Fruit fly (Drosophila melanogaster) whole organism, embryonic: ENCODE data around the gene ghi.

Experiments
- Abd-B ChIP-seq: fragments of 200-800 bp; sonication (Bioruptor generic); optimal IDR thresholded peaks from 2 replicates; lab custom pipeline; 2018; ENCODE audit warnings: missing biosample characterization, mild to moderate bottlenecking, missing genetic modification characterization, moderate library complexity
- Adf1 ChIP-seq: fragments of 200-800 bp; sonication (Bioruptor generic); IDR thresholded peaks from 2 replicates; pipeline ENCODE4 v1.3.6; 2022; ENCODE audit warnings: missing biosample characterization, missing genetic modification characterization
- CG11695 ChIP-seq: fragments of 200-800 bp; sonication (Bioruptor generic); IDR thresholded peaks from 3 replicates; pipeline ENCODE4 v1.3.6; 2022; ENCODE audit warnings: missing biosample characterization, missing genetic modification characterization
- CG11696 ChIP-seq: fragments of 200-800 bp; sonication (Bioruptor generic); IDR thresholded peaks from 2 replicates; pipeline ENCODE4 v1.3.6; 2022; ENCODE audit warnings: missing biosample characterization, missing genetic modification characterization
- CG11723 ChIP-seq: fragments of 200-800 bp; sonication (Bioruptor generic); optimal IDR thresholded peaks from 2 replicates; lab custom pipeline; 2017; ENCODE audit warnings: missing biosample characterization, mild to moderate bottlenecking, missing genetic modification characterization
- CG12071 ChIP-seq: fragments of 200-800 bp; sonication (Bioruptor generic); optimal IDR thresholded peaks from 3 replicates; lab custom pipeline; 2018; ENCODE audit warnings: missing biosample characterization, mild to moderate bottlenecking, missing genetic modification characterization
- CG12391 ChIP-seq: fragments of 200-800 bp; sonication (Bioruptor generic); optimal IDR thresholded peaks from 3 replicates; lab custom pipeline; 2018; ENCODE audit warnings: missing biosample characterization, mild to moderate bottlenecking, missing genetic modification characterization, moderate library complexity
- CG12659 ChIP-seq: fragments of 200-800 bp; sonication (Bioruptor generic); optimal IDR thresholded peaks from 3 replicates; lab custom pipeline; 2017; ENCODE audit warnings: mild to moderate bottlenecking, missing biosample characterization, missing genetic modification reagents, missing genetic modification characterization
- CG12744 ChIP-seq: fragments of 200-800 bp; sonication (Bioruptor generic); optimal IDR thresholded peaks from 2 replicates; lab custom pipeline; 2016; ENCODE audit warnings: missing biosample characterization, missing genetic modification characterization
- CG15479 ChIP-seq: fragments of 200-800 bp; sonication (Bioruptor generic); optimal IDR thresholded peaks from 3 replicates; lab custom pipeline; 2019; ENCODE audit warnings: missing biosample characterization, mild to moderate bottlenecking, missing genetic modification characterization, moderate library complexity
- CG16815 ChIP-seq: fragments of 200-800 bp; sonication (Bioruptor generic); optimal IDR thresholded peaks from 3 replicates; lab custom pipeline; 2017; ENCODE audit warnings: missing biosample characterization, mild to moderate bottlenecking, missing genetic modification characterization
- CG17359 ChIP-seq: fragments of 200-800 bp; sonication (Bioruptor generic); optimal IDR thresholded peaks from 3 replicates; lab custom pipeline; 2018; ENCODE audit warnings: missing biosample characterization, mild to moderate bottlenecking, missing genetic modification characterization, moderate library complexity
- CG1832 ChIP-seq: fragments of 200-800 bp; sonication (Bioruptor generic); optimal IDR thresholded peaks from 2 replicates; lab custom pipeline; 2017; ENCODE audit warnings: missing biosample characterization, mild to moderate bottlenecking, missing genetic modification characterization, inconsistent platforms
- CG3163 ChIP-seq: fragments of 200-800 bp; sonication (Bioruptor generic); optimal IDR thresholded peaks from 3 replicates; lab custom pipeline; 2016; ENCODE audit warnings: missing biosample characterization, missing genetic modification characterization
- CG3281 ChIP-seq: fragments of 200-800 bp; sonication (Bioruptor generic); optimal IDR thresholded peaks from 3 replicates; lab custom pipeline; 2017; ENCODE audit warnings: missing biosample characterization, mild to moderate bottlenecking, missing genetic modification characterization
- CG33213 ChIP-seq: fragments of 200-800 bp; sonication (Bioruptor generic); optimal IDR thresholded peaks from 3 replicates; lab custom pipeline; 2016; ENCODE audit warnings: missing biosample characterization, missing genetic modification characterization
- CG3407 ChIP-seq: fragments of 200-800 bp; sonication (Bioruptor generic); optimal IDR thresholded peaks from 2 replicates; lab custom pipeline; 2018; ENCODE audit warnings: missing biosample characterization, mild to moderate bottlenecking, missing genetic modification characterization
- CG34224 ChIP-seq: fragments of 200-800 bp; sonication (Bioruptor generic); IDR thresholded peaks from 3 replicates; pipeline ENCODE4 v1.3.6; 2022; ENCODE audit warnings: missing biosample characterization, missing genetic modification characterization; ENCODE audit not compliant: partially characterized antibody
- CG4854 ChIP-seq: fragments of 200-800 bp; sonication (Bioruptor generic); optimal IDR thresholded peaks from 2 replicates; lab custom pipeline; 2016; ENCODE audit warnings: missing biosample characterization, missing genetic modification characterization, inconsistent platforms
- CG8089 ChIP-seq: fragments of 200-800 bp; sonication (Bioruptor generic); optimal IDR thresholded peaks from 3 replicates; lab custom pipeline; 2016; ENCODE audit warnings: missing biosample characterization, missing genetic modification characterization
- CG8944 ChIP-seq: fragments of 200-800 bp; sonication (Bioruptor generic); optimal IDR thresholded peaks from 3 replicates; lab custom pipeline; 2016; ENCODE audit warnings: missing biosample characterization, missing genetic modification characterization
- CG9797 ChIP-seq: fragments of 200-800 bp; sonication (Bioruptor generic); optimal IDR thresholded peaks from 3 replicates; lab custom pipeline; 2018; ENCODE audit warnings: missing biosample characterization, mild to moderate bottlenecking, missing genetic modification characterization
- Dfd ChIP-seq, 2 experiments: fragments of >200 bp; optimal IDR thresholded peaks; 2 replicates each; lab custom pipeline; 2017; ENCODE audit warnings: missing biosample characterization in 2 of 2, missing genetic modification characterization in 2 of 2
- ERR ChIP-seq: fragments of 200-800 bp; sonication (Bioruptor generic); optimal IDR thresholded peaks from 2 replicates; lab custom pipeline; 2016; ENCODE audit warnings: missing biosample characterization, missing genetic modification characterization
- Hand ChIP-seq: fragments of 200-800 bp; sonication (Bioruptor generic); optimal IDR thresholded peaks from 2 replicates; lab custom pipeline; 2017; ENCODE audit warnings: mild to moderate bottlenecking, missing biosample characterization, missing genetic modification reagents, missing genetic modification characterization
- Hr3 ChIP-seq: fragments of 200-800 bp; sonication (Bioruptor generic); optimal IDR thresholded peaks from 3 replicates; lab custom pipeline; 2016; ENCODE audit warnings: missing biosample characterization, missing genetic modification characterization
- Jarid2 ChIP-seq: fragments of 200-800 bp; sonication (Bioruptor generic); optimal IDR thresholded peaks from 3 replicates; lab custom pipeline; 2017; ENCODE audit warnings: mild to moderate bottlenecking, missing biosample characterization, missing genetic modification reagents, missing genetic modification characterization
- Side ChIP-seq: fragments of 200-800 bp; sonication (Bioruptor generic); optimal IDR thresholded peaks from 2 replicates; lab custom pipeline; 2016; ENCODE audit warnings: missing biosample characterization, missing genetic modification characterization
- Sry-β ChIP-seq: fragments of 200-800 bp; sonication (Bioruptor generic); optimal IDR thresholded peaks from 2 replicates; lab custom pipeline; 2018; ENCODE audit warnings: missing biosample characterization, mild to moderate bottlenecking, missing genetic modification characterization, moderate library complexity
- ara ChIP-seq: fragments of 200-800 bp; sonication (Bioruptor generic); IDR thresholded peaks from 2 replicates; pipeline ENCODE4 v1.3.6; 2022; ENCODE audit warnings: missing biosample characterization, missing genetic modification characterization
- bbx ChIP-seq: fragments of 200-800 bp; sonication (Bioruptor generic); IDR thresholded peaks from 2 replicates; pipeline ENCODE4 v1.3.6; 2022; ENCODE audit warnings: missing biosample characterization, missing genetic modification characterization; ENCODE audit not compliant: partially characterized antibody
- chm ChIP-seq: fragments of 200-800 bp; sonication (Bioruptor generic); IDR thresholded peaks from 2 replicates; pipeline ENCODE4 v1.3.6; 2022; ENCODE audit warnings: missing biosample characterization, missing genetic modification characterization
- ci ChIP-seq: fragments of 200-800 bp; sonication (Bioruptor generic); IDR thresholded peaks from 3 replicates; pipeline ENCODE4 v1.3.6; 2022; ENCODE audit warnings: missing biosample characterization, missing genetic modification characterization
- croc ChIP-seq: fragments of 200-800 bp; sonication (Bioruptor generic); conservative IDR thresholded peaks from 3 replicates; pipeline ENCODE4 v1.3.6; 2022; ENCODE audit warnings: missing biosample characterization, missing genetic modification characterization
- gcm ChIP-seq: fragments of 200-800 bp; sonication (Bioruptor generic); optimal IDR thresholded peaks from 2 replicates; lab custom pipeline; 2019; ENCODE audit warnings: missing biosample characterization, mild to moderate bottlenecking, missing genetic modification characterization, moderate library complexity
- gsb-n ChIP-seq: fragments of 200-800 bp; sonication (Bioruptor generic); optimal IDR thresholded peaks from 3 replicates; lab custom pipeline; 2018; ENCODE audit warnings: missing biosample characterization, mild to moderate bottlenecking, missing genetic modification characterization
- ken ChIP-seq: fragments of 200-800 bp; sonication (Bioruptor generic); IDR thresholded peaks from 3 replicates; pipeline ENCODE4 v1.3.6; 2022; ENCODE audit warnings: missing biosample characterization, missing genetic modification characterization
- klu ChIP-seq: fragments of 200-800 bp; sonication (Bioruptor generic); IDR thresholded peaks from 2 replicates; pipeline ENCODE4 v1.3.6; 2022; ENCODE audit warnings: missing biosample characterization, missing genetic modification characterization
- mirr ChIP-seq: fragments of 200-800 bp; sonication (Bioruptor generic); optimal IDR thresholded peaks from 3 replicates; lab custom pipeline; 2018; ENCODE audit warnings: missing biosample characterization, mild to moderate bottlenecking, missing genetic modification characterization
- otp ChIP-seq: fragments of 200-800 bp; sonication (Bioruptor generic); IDR thresholded peaks from 3 replicates; pipeline ENCODE4, ENCODE4 v1.3.6; 2022; ENCODE audit warnings: missing biosample characterization, missing genetic modification characterization
- pros ChIP-seq: fragments of 200-800 bp; sonication (Bioruptor generic); optimal IDR thresholded peaks from 3 replicates; lab custom pipeline; 2019; ENCODE audit warnings: missing biosample characterization, mild to moderate bottlenecking, missing genetic modification characterization, moderate library complexity
- ro ChIP-seq: fragments of 200-800 bp; sonication (Bioruptor generic); IDR thresholded peaks from 2 replicates; pipeline ENCODE4 v1.3.6; 2022; ENCODE audit warnings: missing biosample characterization, missing genetic modification characterization
- row ChIP-seq: fragments of 200-800 bp; sonication (Bioruptor generic); IDR thresholded peaks from 3 replicates; pipeline ENCODE4 v1.3.6; 2022; ENCODE audit warnings: missing biosample characterization, missing genetic modification characterization
- schlank ChIP-seq: fragments of 200-800 bp; sonication (Bioruptor generic); optimal IDR thresholded peaks from 2 replicates; lab custom pipeline; 2018; ENCODE audit warnings: missing biosample characterization, mild to moderate bottlenecking, missing genetic modification characterization
- sd ChIP-seq: fragments of 200-800 bp; sonication (Bioruptor generic); optimal IDR thresholded peaks from 3 replicates; lab custom pipeline; 2018; ENCODE audit warnings: missing biosample characterization, mild to moderate bottlenecking, missing genetic modification characterization, moderate library complexity
- sens ChIP-seq: fragments of 200-800 bp; sonication (Bioruptor generic); peaks from one replicate; lab custom pipeline; 2016; ENCODE audit warnings: missing biosample characterization, missing genetic modification characterization
- seq ChIP-seq: fragments of 200-800 bp; sonication (Bioruptor generic); IDR thresholded peaks from 2 replicates; pipeline ENCODE4 v1.3.6; 2022; ENCODE audit warnings: missing biosample characterization, missing genetic modification characterization
- ttk ChIP-seq: fragments of 200-800 bp; sonication (Bioruptor generic); IDR thresholded peaks from 2 replicates; pipeline ENCODE4 v2.1.2; 2022; ENCODE audit warnings: missing biosample characterization, missing genetic modification characterization
- twi ChIP-seq: fragments of 200-800 bp; optimal IDR thresholded peaks from 2 replicates; lab custom pipeline; 2019; ENCODE audit warnings: missing biosample characterization, mild to moderate bottlenecking, missing genetic modification characterization, moderate library complexity
- unpg ChIP-seq: fragments of 200-800 bp; sonication (Bioruptor generic); optimal IDR thresholded peaks from 3 replicates; lab custom pipeline; 2018; ENCODE audit warnings: missing biosample characterization, mild to moderate bottlenecking, missing genetic modification characterization, moderate library complexity
- vfl ChIP-seq: fragments of 200-800 bp; sonication (Bioruptor generic); optimal IDR thresholded peaks from 2 replicates; lab custom pipeline; 2016; ENCODE audit warnings: missing biosample characterization, missing genetic modification characterization
- wdn ChIP-seq: fragments of 200-800 bp; sonication (Bioruptor generic); IDR thresholded peaks from 2 replicates; pipeline ENCODE4 v1.3.6; 2022; ENCODE audit warnings: missing biosample characterization, missing genetic modification characterization

Gene ghi

DNA sequence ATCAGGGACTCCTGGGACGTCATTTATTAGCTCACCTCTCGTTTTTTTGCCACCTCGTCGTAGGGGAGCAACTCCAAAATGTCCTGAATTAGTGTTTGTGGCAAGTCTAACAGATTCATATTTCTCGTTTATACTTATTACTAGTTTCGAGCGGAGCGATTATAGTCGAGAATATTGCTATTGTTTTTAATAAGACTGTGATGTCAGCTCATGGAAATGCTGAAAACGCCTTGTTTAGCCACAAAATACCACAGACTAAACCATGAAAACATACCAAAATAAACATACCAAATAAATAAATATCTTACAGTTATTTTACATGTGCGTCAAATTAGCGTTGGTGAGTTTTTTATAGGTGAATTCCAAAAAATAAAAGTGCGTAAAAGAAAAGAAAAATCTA lies 35.9 kb downstream of the ghi start, which contains the start of gene pall:
Gene pall, minus strand, starts transcription at position 205 of the 400 bp plus-strand sequence.
- TF ChIP-seq ci (GFP tag; lab: Robert Waterston, UW) (no peak; the same call in 2 of the 3 replicates), twi (tag; lab: Kevin White, UChicago) (no peak), Sry-β (GFP tag; lab: Kevin White, UChicago) (no peak), CG12391 (peak; percentile 20), croc (no peak), CG11723 (no peak), ttk (GFP tag; lab: Robert Waterston, UW) (no peak), CG33213 (GFP tag; lab: Kevin White, UChicago) (no peak), CG3407 (GFP tag; lab: Kevin White, UChicago) (no peak), CG4854 (GFP tag; lab: Kevin White, UChicago) (no peak), CG12659 (GFP tag; lab: Kevin White, UChicago) (peak; percentile 64), ro (no peak), Hr3 (GFP tag; lab: Kevin White, UChicago) (no peak), sens (GFP tag; lab: Kevin White, UChicago) (peak; percentile 70), pros (GFP tag; lab: Kevin White, UChicago) (no peak), mirr (GFP tag; lab: Kevin White, UChicago) (no peak), wdn (GFP tag; lab: Robert Waterston, UW) (no peak), schlank (tag; lab: Kevin White, UChicago) (no peak), CG17359 (tag; lab: Kevin White, UChicago) (no peak), ERR (GFP tag; lab: Kevin White, UChicago) (no peak), Dfd (GFP tag; optimal IDR thresholded peaks at IDR 0.05; lab: Kevin White, UChicago) (no peak), Side (no peak), CG1832 (no peak), seq (GFP tag; lab: Robert Waterston, UW) (no peak), CG12071 (GFP tag; lab: Kevin White, UChicago) (no peak), CG8089 (GFP tag; lab: Kevin White, UChicago) (no peak), Hand (no peak), ara (GFP tag; lab: Robert Waterston, UW) (no peak), CG16815 (GFP tag; lab: Kevin White, UChicago) (no peak), CG11696 (GFP tag; lab: Robert Waterston, UW) (no peak), klu (GFP tag; lab: Robert Waterston, UW) (no peak), CG11695 (GFP tag; lab: Robert Waterston, UW) (no peak), chm (GFP tag; lab: Robert Waterston, UW) (no peak), CG8944 (GFP tag; lab: Kevin White, UChicago) (no peak), vfl (GFP tag; lab: Kevin White, UChicago) (no peak), gsb-n (tag; lab: Kevin White, UChicago) (no peak), bbx (GFP tag; lab: Robert Waterston, UW) (no peak; the same call in 1 of the 2 replicates), otp (GFP tag; lab: Robert Waterston, UW) (no peak), unpg (GFP tag; lab: Kevin White, UChicago) (no peak), gcm (no peak), CG15479 (GFP tag; lab: Kevin White, UChicago) (no peak), Abd-B (no peak), row (GFP tag; lab: Robert Waterston, UW) (peak; percentile 12; the same call in 1 of the 3 replicates), Jarid2 (no peak), CG3163 (GFP tag; lab: Kevin White, UChicago) (no peak), CG9797 (GFP tag; lab: Kevin White, UChicago) (peak; percentile 76), CG34224 (GFP tag; lab: Robert Waterston, UW) (no peak), Adf1 (GFP tag; lab: Robert Waterston, UW) (no peak), CG3281 (GFP tag; lab: Kevin White, UChicago) (no peak), sd (no peak), ken (GFP tag; lab: Robert Waterston, UW) (no peak), CG12744 (GFP tag; lab: Kevin White, UChicago) (no peak)
